Fruit fly (Drosophila melanogaster): ENCODE measurements around the gene pll.

pll gene

DNA sequence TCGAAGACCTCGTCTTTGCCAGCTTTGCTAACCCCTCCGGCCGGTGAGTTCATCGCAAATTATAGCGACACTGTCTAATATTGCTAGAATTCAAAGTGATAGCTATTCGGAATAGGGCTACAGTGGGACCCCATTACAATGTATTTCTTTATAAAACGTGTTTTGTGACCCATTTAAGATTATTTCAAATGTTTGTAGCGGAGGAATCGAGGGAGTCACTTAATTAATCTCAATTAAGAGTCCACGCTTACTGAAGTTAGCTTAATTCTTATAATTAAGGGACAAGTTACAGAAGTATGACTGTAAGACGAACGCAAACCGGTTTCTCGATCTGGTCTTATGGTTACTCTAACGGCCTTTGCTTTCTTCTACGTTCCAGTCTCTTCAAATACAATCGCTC lies 36.7 kb upstream of the pll start (continued):
- peak; percentile 14 for TF ChIP-seq CG10209 (GFP tag; optimal IDR thresholded peaks at IDR 0.05)
- TF ChIP-seq Gug (GFP tag; IDR thresholded peaks at IDR 0.05): peak; percentile 7; the same call in 1 of the 4 replicates
- TF ChIP-seq CG12744 (GFP tag; optimal IDR thresholded peaks at IDR 0.05): no peak
- TF ChIP-seq prd (optimal IDR thresholded peaks at IDR 0.05): no peak
- TF ChIP-seq prd (GFP tag; IDR thresholded peaks at IDR 0.05): peak; percentile 38; the same call in 2 of the 3 replicates
- peak; percentile 2 for TF ChIP-seq CG10654 (GFP tag; optimal IDR thresholded peaks at IDR 0.05)
- TF ChIP-seq dmrt11E (tag; optimal IDR thresholded peaks at IDR 0.05): peak; percentile 27
- no peak for TF ChIP-seq sens-2 (GFP tag; IDR thresholded peaks at IDR 0.05)
- TF ChIP-seq ac (GFP tag; optimal IDR thresholded peaks at IDR 0.05): no peak
- no peak for TF ChIP-seq Scr (GFP tag; IDR thresholded peaks at IDR 0.05; ENCODE audit: partially characterized antibody)
- TF ChIP-seq klu (GFP tag; IDR thresholded peaks at IDR 0.05): no peak
- no peak for TF ChIP-seq grn (GFP tag; optimal IDR thresholded peaks at IDR 0.05)
- TF ChIP-seq nom (GFP tag; optimal IDR thresholded peaks at IDR 0.05): no peak
- TF ChIP-seq tll (GFP tag; optimal IDR thresholded peaks at IDR 0.05): no peak
- TF ChIP-seq CG8388 (GFP tag; optimal IDR thresholded peaks at IDR 0.05): peak; percentile 21
- no peak for TF ChIP-seq CG11085 (GFP tag; IDR thresholded peaks at IDR 0.05)
- TF ChIP-seq Lpt (GFP tag; optimal IDR thresholded peaks at IDR 0.05): no peak
- TF ChIP-seq Ptx1 (GFP tag; IDR thresholded peaks at IDR 0.05): peak; percentile 31; the same call in 1 of the 2 replicates
- TF ChIP-seq ssp (GFP tag; IDR thresholded peaks at IDR 0.05): no peak
- TF ChIP-seq h (optimal IDR thresholded peaks at IDR 0.05): no peak
- no peak for TF ChIP-seq CG15073 (GFP tag; optimal IDR thresholded peaks at IDR 0.05)
- TF ChIP-seq CG16815 (GFP tag; optimal IDR thresholded peaks at IDR 0.05): peak; percentile 13
- no peak for TF ChIP-seq stwl (tag; optimal IDR thresholded peaks at IDR 0.05)
- TF ChIP-seq Hr51 (GFP tag; optimal IDR thresholded peaks at IDR 0.05): peak in 1 of 2 experiments; percentile 1
- TF ChIP-seq lab (GFP tag; optimal IDR thresholded peaks at IDR 0.05): peak; percentile 70
- peak; percentile 34; the same call in 1 of the 2 replicates for TF ChIP-seq ranshi (GFP tag; IDR thresholded peaks at IDR 0.05)
- TF ChIP-seq Meics (GFP tag; optimal IDR thresholded peaks at IDR 0.05): peak; percentile 42
- peak; percentile 15 for TF ChIP-seq CG7556 (GFP tag; optimal IDR thresholded peaks at IDR 0.05)
- no peak for TF ChIP-seq pum (GFP tag; optimal IDR thresholded peaks at IDR 0.05)
- no peak for TF ChIP-seq run (tag; optimal IDR thresholded peaks at IDR 0.05)
- TF ChIP-seq ems (GFP tag; optimal IDR thresholded peaks at IDR 0.05): no peak
- no peak for TF ChIP-seq HLH3B (GFP tag; IDR thresholded peaks at IDR 0.05)
- peak; percentile 28 for TF ChIP-seq CG17829 (tag; optimal IDR thresholded peaks at IDR 0.05)
- TF ChIP-seq phol (tag; optimal IDR thresholded peaks at IDR 0.05): peak; percentile 33
- TF ChIP-seq CG12071 (GFP tag; optimal IDR thresholded peaks at IDR 0.05): peak; percentile 40
- no peak for TF ChIP-seq mirr (GFP tag; optimal IDR thresholded peaks at IDR 0.05)
- no peak for TF ChIP-seq CG11398 (GFP tag; optimal IDR thresholded peaks at IDR 0.05)
- no peak for TF ChIP-seq CG12236 (GFP tag; optimal IDR thresholded peaks at IDR 0.05)
- peak; percentile 57 for TF ChIP-seq Side (GFP tag; optimal IDR thresholded peaks at IDR 0.05)
- peak; percentile 30 for TF ChIP-seq Xbp1 (GFP tag; optimal IDR thresholded peaks at IDR 0.05)
- no peak for TF ChIP-seq CG5953 (GFP tag; IDR thresholded peaks at IDR 0.05)
- no peak for TF ChIP-seq Doc3 (GFP tag; IDR thresholded peaks at IDR 0.05; ENCODE audit: partially characterized antibody)
- TF ChIP-seq bab2 (GFP tag; optimal IDR thresholded peaks at IDR 0.05): peak; percentile 40
- TF ChIP-seq en (GFP tag; optimal IDR thresholded peaks at IDR 0.05): no peak
- TF ChIP-seq Dek (tag; optimal IDR thresholded peaks at IDR 0.05): peak; percentile 32
- peak; percentile 30 for TF ChIP-seq CG7786 (GFP tag; optimal IDR thresholded peaks at IDR 0.05)
- TF ChIP-seq wek (GFP tag; optimal IDR thresholded peaks at IDR 0.05): no peak
- peak; percentile 61 for TF ChIP-seq CG3281 (GFP tag; optimal IDR thresholded peaks at IDR 0.05)
- TF ChIP-seq ara (GFP tag; IDR thresholded peaks at IDR 0.05): peak; percentile 39; the same call in 1 of the 2 replicates
- no peak for TF ChIP-seq cad (GFP tag; optimal IDR thresholded peaks at IDR 0.05)
- no peak for TF ChIP-seq CG11560 (tag; IDR thresholded peaks at IDR 0.05)
- peak; percentile 6 for TF ChIP-seq Bteb2 (GFP tag; optimal IDR thresholded peaks at IDR 0.05)

Measured in whole organism, embryonic.